Fruit fly (Drosophila melanogaster) whole organism, adult: Measurements from ENCODE around the gene VhaAC45RP.

Experiments
- CG11617 ChIP-seq: fragments of 200-800 bp; sonication (Bioruptor generic); optimal IDR thresholded peaks from 2 replicates; lab custom pipeline; 2017; ENCODE audit warnings: mild to moderate bottlenecking, missing biosample characterization, missing genetic modification reagents, missing genetic modification characterization
- CG33017 ChIP-seq: fragments of 200-800 bp; sonication (Bioruptor generic); optimal IDR thresholded peaks from 2 replicates; lab custom pipeline; 2018; ENCODE audit warnings: missing biosample characterization, mild to moderate bottlenecking, missing genetic modification characterization, moderate library complexity
- CG7101 ChIP-seq: fragments of 200-800 bp; sonication (Bioruptor generic); optimal IDR thresholded peaks from 2 replicates; lab custom pipeline; 2018; ENCODE audit warnings: missing biosample characterization, mild to moderate bottlenecking, missing genetic modification characterization, moderate library complexity
- Crg-1 ChIP-seq: fragments of 200-800 bp; sonication (Bioruptor generic); optimal IDR thresholded peaks from 2 replicates; lab custom pipeline; 2016; ENCODE audit warnings: missing biosample characterization, missing genetic modification characterization
- Hr96 ChIP-seq: fragments of 200-800 bp; sonication (Bioruptor generic); optimal IDR thresholded peaks from 2 replicates; lab custom pipeline; 2016; ENCODE audit warnings: missing biosample characterization, missing genetic modification characterization
- Mnt ChIP-seq: fragments of 200-800 bp; sonication (Bioruptor generic); optimal IDR thresholded peaks from 2 replicates; lab custom pipeline; 2016; ENCODE audit warnings: missing biosample characterization, mild to moderate bottlenecking, missing genetic modification characterization
- bab1 ChIP-seq: fragments of 200-800 bp; sonication (Bioruptor generic); optimal IDR thresholded peaks from 3 replicates; lab custom pipeline; 2019; ENCODE audit warnings: missing biosample characterization, mild to moderate bottlenecking, missing genetic modification characterization, moderate library complexity
- cic ChIP-seq: fragments of 200-800 bp; sonication (Bioruptor generic); optimal IDR thresholded peaks from 2 replicates; lab custom pipeline; 2017; ENCODE audit warnings: missing biosample characterization, mild to moderate bottlenecking, missing genetic modification characterization, moderate library complexity
- kay ChIP-seq: fragments of 200-800 bp; sonication (Bioruptor generic); peaks from one replicate; lab custom pipeline; 2016; ENCODE audit warnings: missing biosample characterization, missing genetic modification characterization, borderline replicate concordance
- ovo ChIP-seq: fragments of 200-800 bp; sonication (Bioruptor generic); optimal IDR thresholded peaks from 2 replicates; lab custom pipeline; 2016; ENCODE audit warnings: missing biosample characterization, missing genetic modification characterization
- pad ChIP-seq: fragments of 200-800 bp; sonication (Bioruptor generic); optimal IDR thresholded peaks from 3 replicates; lab custom pipeline; 2017; ENCODE audit warnings: missing biosample characterization, missing genetic modification characterization, mild to moderate bottlenecking, moderate library complexity, missing genetic modification reagents
- tj ChIP-seq: fragments of 200-800 bp; sonication (Bioruptor generic); optimal IDR thresholded peaks from 3 replicates; lab custom pipeline; 2017; ENCODE audit warnings: missing biosample characterization, mild to moderate bottlenecking, missing genetic modification characterization, moderate library complexity

dm6 chr3R:30193826-30194225 is 27.6 kb upstream of the VhaAC45RP start:
- TF ChIP-seq cic (GFP tag; lab: Kevin White, UChicago) (no peak), CG11617 (no peak), Crg-1 (GFP tag; lab: Kevin White, UChicago) (no peak), kay (no peak), pad (GFP tag; lab: Kevin White, UChicago) (no peak), tj (GFP tag; lab: Kevin White, UChicago) (no peak), CG33017 (tag; lab: Kevin White, UChicago) (no peak), ovo (GFP tag; lab: Kevin White, UChicago) (no peak), Mnt (no peak), CG7101 (tag; lab: Kevin White, UChicago) (no peak), Hr96 (GFP tag; lab: Kevin White, UChicago) (no peak), bab1 (GFP tag; lab: Kevin White, UChicago) (no peak)
